Worm (Caenorhabditis elegans): Measurements from ENCODE around the gene clec-57.

- TF ChIP-seq ama-1 (optimal IDR thresholded peaks at IDR 0.05) = no peak
- no peak for TF ChIP-seq unc-62 (GFP tag; optimal IDR thresholded peaks at IDR 0.05)
- TF ChIP-seq elt-1 (tag; optimal IDR thresholded peaks at IDR 0.05) = no peak
- no peak for TF ChIP-seq lin-13 (GFP tag; optimal IDR thresholded peaks at IDR 0.05)
Measured at ce11 chrV:14428865-14429264, 40.2 kb upstream of the clec-57 start, which contains the start of gene F23B12.1.
